Fruit fly (Drosophila melanogaster) whole organism, embryonic: Measurements from ENCODE around the gene Sec63.

Source experiments
- ATbp ChIP-seq: fragments of 200-800 bp; sonication (Bioruptor generic); optimal IDR thresholded peaks from 2 replicates; lab custom pipeline; 2017; ENCODE audit warnings: missing biosample characterization, mild to moderate bottlenecking, missing genetic modification characterization, missing genetic modification reagents
- CG10321 ChIP-seq: fragments of 200-800 bp; sonication (Bioruptor generic); IDR thresholded peaks from 2 replicates; pipeline ENCODE4 v1.3.6; 2022; ENCODE audit warnings: missing biosample characterization, missing genetic modification characterization
- CG10366 ChIP-seq: fragments of 200-800 bp; sonication (Bioruptor generic); IDR thresholded peaks from 2 replicates; pipeline ENCODE4 v1.3.6; 2022; ENCODE audit warnings: missing biosample characterization, missing genetic modification characterization
- CG10431 ChIP-seq: fragments of 200-800 bp; sonication (Bioruptor generic); optimal IDR thresholded peaks from 3 replicates; lab custom pipeline; 2018; ENCODE audit warnings: missing biosample characterization, mild to moderate bottlenecking, missing genetic modification characterization
- CG11456 ChIP-seq: fragments of 200-800 bp; sonication (Bioruptor generic); IDR thresholded peaks from 3 replicates; pipeline ENCODE4 v1.3.6; 2022; ENCODE audit warnings: missing biosample characterization, missing genetic modification characterization
- CG12236 ChIP-seq: fragments of 200-800 bp; sonication (Bioruptor generic); optimal IDR thresholded peaks from 2 replicates; lab custom pipeline; 2016; ENCODE audit warnings: missing biosample characterization, missing genetic modification characterization
- CG12299 ChIP-seq: fragments of 200-800 bp; sonication (Bioruptor generic); optimal IDR thresholded peaks from 2 replicates; lab custom pipeline; 2018; ENCODE audit warnings: missing biosample characterization, mild to moderate bottlenecking, missing genetic modification characterization
- CG13123 ChIP-seq: fragments of 200-800 bp; sonication (Bioruptor generic); optimal IDR thresholded peaks from 2 replicates; lab custom pipeline; 2016; ENCODE audit warnings: missing biosample characterization, missing genetic modification characterization
- CG13775 ChIP-seq: fragments of 200-800 bp; sonication (Bioruptor generic); optimal IDR thresholded peaks from 3 replicates; lab custom pipeline; 2017; ENCODE audit warnings: missing biosample characterization, mild to moderate bottlenecking, missing genetic modification characterization
- CG15011 ChIP-seq: fragments of 200-800 bp; sonication (Bioruptor generic); optimal IDR thresholded peaks from 3 replicates; lab custom pipeline; 2018; ENCODE audit warnings: missing biosample characterization, mild to moderate bottlenecking, missing genetic modification characterization
- CG18599 ChIP-seq: fragments of 200-800 bp; sonication (Bioruptor generic); optimal IDR thresholded peaks from 3 replicates; lab custom pipeline; 2017; ENCODE audit warnings: missing biosample characterization, missing genetic modification characterization, mild to moderate bottlenecking, moderate library complexity, missing genetic modification reagents
- CG2875 ChIP-seq: fragments of 200-800 bp; sonication (Bioruptor generic); optimal IDR thresholded peaks from 2 replicates; lab custom pipeline; 2017; ENCODE audit warnings: missing biosample characterization, mild to moderate bottlenecking, missing genetic modification characterization, missing genetic modification reagents
- CG30431 ChIP-seq: fragments of 200-800 bp; sonication (Bioruptor generic); optimal IDR thresholded peaks from 2 replicates; lab custom pipeline; 2017; ENCODE audit warnings: missing biosample characterization, missing genetic modification characterization
- CG33557 ChIP-seq: fragments of 200-800 bp; sonication (Bioruptor generic); optimal IDR thresholded peaks from 2 replicates; lab custom pipeline; 2019; ENCODE audit warnings: missing biosample characterization, mild to moderate bottlenecking, missing genetic modification characterization, moderate library complexity
- CG34376 ChIP-seq: fragments of 200-800 bp; sonication (Bioruptor generic); optimal IDR thresholded peaks from 2 replicates; lab custom pipeline; 2018; ENCODE audit warnings: missing biosample characterization, mild to moderate bottlenecking, missing genetic modification characterization
- CG4424 ChIP-seq: fragments of 200-800 bp; sonication (Bioruptor generic); optimal IDR thresholded peaks from 3 replicates; lab custom pipeline; 2016; ENCODE audit warnings: missing biosample characterization, missing genetic modification characterization
- CG6254 ChIP-seq: fragments of 200-800 bp; sonication (Bioruptor generic); optimal IDR thresholded peaks from 3 replicates; lab custom pipeline; 2017; ENCODE audit warnings: mild to moderate bottlenecking, missing biosample characterization, missing genetic modification reagents, missing genetic modification characterization
- CG7556 ChIP-seq: fragments of 200-800 bp; sonication (Bioruptor generic); optimal IDR thresholded peaks from 2 replicates; lab custom pipeline; 2017; ENCODE audit warnings: missing biosample characterization, mild to moderate bottlenecking, missing genetic modification characterization
- CG8281 ChIP-seq: fragments of 200-800 bp; sonication (Bioruptor generic); optimal IDR thresholded peaks from 2 replicates; lab custom pipeline; 2018; ENCODE audit warnings: missing biosample characterization, mild to moderate bottlenecking, missing genetic modification characterization, moderate library complexity
- CG8388 ChIP-seq: fragments of 200-800 bp; sonication (Bioruptor generic); optimal IDR thresholded peaks from 2 replicates; lab custom pipeline; 2019; ENCODE audit warnings: missing biosample characterization, mild to moderate bottlenecking, missing genetic modification characterization, moderate library complexity
- Dek ChIP-seq: fragments of 200-800 bp; sonication (Bioruptor generic); optimal IDR thresholded peaks from 3 replicates; lab custom pipeline; 2019; ENCODE audit warnings: missing biosample characterization, mild to moderate bottlenecking, missing genetic modification characterization, moderate library complexity
- Dip2 ChIP-seq: fragments of 200-800 bp; sonication (Bioruptor generic); IDR thresholded peaks from 2 replicates; pipeline ENCODE4 v1.3.6; 2022; ENCODE audit warnings: missing biosample characterization, missing genetic modification characterization
- Elba2 ChIP-seq: fragments of 200-800 bp; sonication (Bioruptor generic); optimal IDR thresholded peaks from 3 replicates; lab custom pipeline; 2016; ENCODE audit warnings: missing biosample characterization, missing genetic modification characterization
- HLHmδ ChIP-seq: fragments of 200-800 bp; sonication (Bioruptor generic); optimal IDR thresholded peaks from 2 replicates; lab custom pipeline; 2018; ENCODE audit warnings: missing biosample characterization, mild to moderate bottlenecking, missing genetic modification characterization, moderate library complexity
- NC2β ChIP-seq: fragments of 200-800 bp; sonication (Bioruptor generic); optimal IDR thresholded peaks from 2 replicates; lab custom pipeline; 2016; ENCODE audit warnings: missing biosample characterization, missing genetic modification characterization
- NfI ChIP-seq: fragments of 200-800 bp; sonication (Bioruptor generic); optimal IDR thresholded peaks from 3 replicates; lab custom pipeline; 2018; ENCODE audit warnings: missing biosample characterization, mild to moderate bottlenecking, missing genetic modification characterization, moderate library complexity
- PHDP ChIP-seq: fragments of 200-800 bp; sonication (Bioruptor generic); optimal IDR thresholded peaks from 3 replicates; lab custom pipeline; 2018; ENCODE audit warnings: missing biosample characterization, mild to moderate bottlenecking, missing genetic modification characterization, moderate library complexity
- Ptx1 ChIP-seq: fragments of 200-800 bp; sonication (Bioruptor generic); IDR thresholded peaks from 2 replicates; pipeline ENCODE4 v1.3.6; 2022; ENCODE audit warnings: missing biosample characterization, missing genetic modification characterization
- Rfx ChIP-seq: fragments of 200-800 bp; sonication (Bioruptor generic); IDR thresholded peaks from 2 replicates; pipeline ENCODE4 v1.3.6; 2022; ENCODE audit warnings: missing biosample characterization, missing genetic modification characterization
- Taf1 ChIP-seq: fragments of 200-800 bp; sonication (Bioruptor generic); IDR thresholded peaks from 2 replicates; pipeline ENCODE4 v1.3.6; 2022; ENCODE audit warnings: missing biosample characterization, missing genetic modification characterization
- Usf ChIP-seq: fragments of 200-800 bp; sonication (Bioruptor generic); optimal IDR thresholded peaks from 2 replicates; lab custom pipeline; 2017; ENCODE audit warnings: missing genotype, missing biosample characterization, missing genetic modification characterization
- ac ChIP-seq: fragments of 200-800 bp; sonication (Bioruptor generic); optimal IDR thresholded peaks from 3 replicates; lab custom pipeline; 2017; ENCODE audit warnings: missing biosample characterization, mild to moderate bottlenecking, missing genetic modification characterization
- az2 ChIP-seq: fragments of 200-800 bp; sonication (Bioruptor generic); optimal IDR thresholded peaks from 3 replicates; lab custom pipeline; 2016; ENCODE audit warnings: missing biosample characterization, missing genetic modification characterization
- cg ChIP-seq: fragments of 200-800 bp; sonication (Bioruptor generic); optimal IDR thresholded peaks from 3 replicates; lab custom pipeline; 2019; ENCODE audit warnings: missing biosample characterization, mild to moderate bottlenecking, missing genetic modification characterization, moderate library complexity
- dm ChIP-seq: fragments of 200-800 bp; sonication (Bioruptor generic); optimal IDR thresholded peaks from 3 replicates; lab custom pipeline; 2016; ENCODE audit warnings: missing biosample characterization, missing genetic modification characterization
- dysf ChIP-seq: fragments of 200-800 bp; sonication (Bioruptor generic); IDR thresholded peaks from 3 replicates; pipeline ENCODE4 v1.3.6; 2022; ENCODE audit warnings: missing biosample characterization, missing genetic modification characterization
- ewg ChIP-seq: fragments of 200-800 bp; sonication (Bioruptor generic); optimal IDR thresholded peaks from 3 replicates; lab custom pipeline; 2017; ENCODE audit warnings: mild to moderate bottlenecking, missing biosample characterization, missing genetic modification reagents, missing genetic modification characterization
- jumu ChIP-seq: fragments of 200-800 bp; sonication (Bioruptor generic); optimal IDR thresholded peaks from 3 replicates; lab custom pipeline; 2016; ENCODE audit warnings: missing biosample characterization, missing genetic modification characterization
- kah ChIP-seq: fragments of 200-800 bp; sonication (Bioruptor generic); optimal IDR thresholded peaks from 2 replicates; lab custom pipeline; 2018; ENCODE audit warnings: missing biosample characterization, mild to moderate bottlenecking, missing genetic modification characterization
- kay ChIP-seq: fragments of 200-800 bp; sonication (Bioruptor generic); optimal IDR thresholded peaks from 2 replicates; lab custom pipeline; 2016; ENCODE audit warnings: missing biosample characterization, missing genetic modification characterization
- lov ChIP-seq, 2 experiments: fragments of 200-800 bp in 1 of 2; fragments of >200 bp in 1 of 2; sonication (Bioruptor generic) in 1 of 2; IDR thresholded peaks in 1 of 2; optimal IDR thresholded peaks in 1 of 2; 2 replicates in 1 of 2; 3 replicates in 1 of 2; pipeline versions ENCODE4 v1.3.6 to Lab custom; 2017 to 2022; ENCODE audit warnings: missing biosample characterization in 1 of 2, missing genetic modification characterization in 1 of 2
- nerfin-1 ChIP-seq: fragments of 200-800 bp; sonication (Bioruptor generic); optimal IDR thresholded peaks from 3 replicates; lab custom pipeline; 2019; ENCODE audit warnings: missing biosample characterization, mild to moderate bottlenecking, missing genetic modification characterization, moderate library complexity
- onecut ChIP-seq: fragments of 200-800 bp; sonication (Bioruptor generic); IDR thresholded peaks from 2 replicates; pipeline ENCODE4 v1.3.6; 2022; ENCODE audit warnings: missing biosample characterization, missing genetic modification characterization
- peb ChIP-seq: fragments of 200-800 bp; sonication (Bioruptor generic); IDR thresholded peaks from 2 replicates; pipeline ENCODE4 v1.3.6; 2022; ENCODE audit warnings: missing biosample characterization, missing genetic modification characterization
- repo ChIP-seq: fragments of 200-800 bp; sonication (Bioruptor generic); optimal IDR thresholded peaks from 2 replicates; lab custom pipeline; 2016; ENCODE audit warnings: missing biosample characterization, missing genetic modification characterization
- sim ChIP-seq: fragments of 200-800 bp; sonication (Bioruptor generic); IDR thresholded peaks from 2 replicates; pipeline ENCODE4 v1.3.6; 2022; ENCODE audit warnings: missing biosample characterization, missing genetic modification characterization
- stc ChIP-seq: fragments of 200-800 bp; sonication (Bioruptor generic); IDR thresholded peaks from 2 replicates; pipeline ENCODE4 v1.3.6; 2022; ENCODE audit warnings: missing biosample characterization, missing genetic modification characterization
- toy ChIP-seq: fragments of 200-800 bp; sonication (Bioruptor generic); IDR thresholded peaks from 2 replicates; pipeline ENCODE4 v1.3.6; 2022; ENCODE audit warnings: missing biosample characterization, missing genetic modification characterization
- unpg ChIP-seq: fragments of 200-800 bp; sonication (Bioruptor generic); optimal IDR thresholded peaks from 3 replicates; lab custom pipeline; 2018; ENCODE audit warnings: missing biosample characterization, mild to moderate bottlenecking, missing genetic modification characterization, moderate library complexity

Gene Sec63

DNA sequence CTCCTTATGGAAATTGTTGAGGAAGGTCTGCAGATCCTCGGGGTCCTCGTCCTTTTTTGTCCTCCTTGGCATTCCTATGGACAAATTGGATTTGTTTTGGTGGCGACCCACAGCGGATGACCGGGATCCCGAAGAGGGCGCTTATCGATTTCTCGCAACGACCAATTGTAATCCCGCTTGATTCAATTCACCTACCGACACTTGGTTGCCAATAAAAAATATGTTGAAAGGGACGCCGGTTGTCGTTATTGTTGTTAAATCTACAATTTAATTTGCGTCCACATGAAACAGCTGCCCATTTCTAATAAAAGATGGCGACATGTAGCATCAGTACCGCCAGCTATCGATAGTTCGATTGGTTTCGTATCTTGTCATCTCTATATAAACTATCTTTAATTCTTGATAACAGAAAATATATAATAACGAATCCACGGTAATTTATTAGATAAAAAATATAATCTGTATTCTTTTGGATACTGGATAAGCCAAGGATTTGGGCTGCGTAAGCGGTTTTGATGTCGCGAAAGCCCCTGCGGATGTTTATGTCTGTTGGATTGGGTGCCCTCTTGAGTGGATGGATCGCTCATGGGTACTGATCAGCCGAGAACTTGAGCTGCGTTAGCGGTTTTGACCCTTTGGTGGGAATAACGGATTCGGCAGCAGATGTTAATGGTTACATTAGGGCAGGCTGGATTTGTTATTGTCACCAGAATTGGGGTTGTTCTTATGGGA is 3.8 kb upstream of the Sec63 start, which contains the start of gene CTCF (continued):
- peak; percentile 63; the same call in 1 of the 2 replicates for TF ChIP-seq Rfx
- TF ChIP-seq lov (optimal IDR thresholded peaks at IDR 0.05; lab: Kevin White, UChicago): no peak
- 0 out of 3 replicates have a peak, but pooled peaks have one; percentile 10 for TF ChIP-seq lov (GFP tag; IDR thresholded peaks at IDR 0.05; lab: Robert Waterston, UW)
- peak; percentile 12 for TF ChIP-seq CG2875 (GFP tag; lab: Kevin White, UChicago)
- peak; percentile 100 for TF ChIP-seq nerfin-1 (tag; lab: Kevin White, UChicago)
- no peak for TF ChIP-seq CG18599 (GFP tag; lab: Kevin White, UChicago)
- TF ChIP-seq stc (GFP tag; lab: Robert Waterston, UW): no peak
- peak; percentile 38 for TF ChIP-seq NC2β
- TF ChIP-seq Usf: no peak
- TF ChIP-seq Dip2: no peak
- TF ChIP-seq CG12236 (GFP tag; lab: Kevin White, UChicago): no peak
- TF ChIP-seq Dek: no peak
- TF ChIP-seq CG30431: peak; percentile 24
- no peak for TF ChIP-seq kay (GFP tag; lab: Kevin White, UChicago)
- TF ChIP-seq CG10366 (GFP tag; lab: Robert Waterston, UW): peak; percentile 42; the same call in 1 of the 2 replicates
- TF ChIP-seq sim: no peak
- no peak for TF ChIP-seq CG12299 (tag; lab: Kevin White, UChicago)
- TF ChIP-seq cg: no peak
- peak; percentile 73; the same call in 2 of the 3 replicates for TF ChIP-seq CG11456 (GFP tag; lab: Robert Waterston, UW)
- peak; percentile 89 for TF ChIP-seq onecut (GFP tag; lab: Robert Waterston, UW)
- TF ChIP-seq CG10431 (GFP tag; lab: Kevin White, UChicago): peak; percentile 51
- TF ChIP-seq CG4424 (GFP tag; lab: Kevin White, UChicago): peak; percentile 43
- TF ChIP-seq dm: peak; percentile 47
- TF ChIP-seq repo (GFP tag; lab: Kevin White, UChicago): peak; percentile 21
- TF ChIP-seq PHDP (tag; lab: Kevin White, UChicago): peak; percentile 28
- TF ChIP-seq CG7556 (GFP tag; lab: Kevin White, UChicago): no peak
- no peak for TF ChIP-seq toy
- peak; percentile 16 for TF ChIP-seq ewg (GFP tag; lab: Kevin White, UChicago)
- TF ChIP-seq CG15011: no peak
- TF ChIP-seq kah (GFP tag; lab: Kevin White, UChicago): no peak
- peak; percentile 20 for TF ChIP-seq unpg (GFP tag; lab: Kevin White, UChicago)
- peak; percentile 85 for TF ChIP-seq CG34376 (GFP tag; lab: Kevin White, UChicago)
- TF ChIP-seq ATbp (GFP tag; lab: Kevin White, UChicago): no peak
- peak; percentile 46 for TF ChIP-seq NfI (GFP tag; lab: Kevin White, UChicago)
- peak; percentile 37 for TF ChIP-seq CG13775
- TF ChIP-seq CG8388: no peak
- TF ChIP-seq HLHmδ: no peak
- TF ChIP-seq dysf (GFP tag; lab: Robert Waterston, UW): peak; percentile 67; the same call in 2 of the 3 replicates
- TF ChIP-seq jumu: peak; percentile 54
- no peak for TF ChIP-seq CG10321 (GFP tag; lab: Robert Waterston, UW)
- TF ChIP-seq ac (GFP tag; lab: Kevin White, UChicago): no peak
- TF ChIP-seq Elba2 (GFP tag; lab: Kevin White, UChicago): no peak
- peak; percentile 38 for TF ChIP-seq CG33557 (GFP tag; lab: Kevin White, UChicago)
- no peak for TF ChIP-seq Taf1 (GFP tag; lab: Robert Waterston, UW)
- no peak for TF ChIP-seq CG6254
- peak; percentile 31 for TF ChIP-seq az2
- TF ChIP-seq peb (GFP tag; lab: Robert Waterston, UW): peak; percentile 43; the same call in 1 of the 2 replicates
- peak; percentile 50 for TF ChIP-seq Ptx1 (GFP tag; lab: Robert Waterston, UW)
- no peak for TF ChIP-seq CG13123
- TF ChIP-seq CG8281: no peak
